Fruit fly (Drosophila melanogaster) whole organism: ENCODE data around the gene Bace.

Experiments used
- CG8478 ChIP-seq: fragments of >200 bp; optimal IDR thresholded peaks from 2 replicates; lab custom pipeline; 2018; ENCODE audit warnings: inconsistent platforms
- Dll ChIP-seq: fragments of >200 bp; optimal IDR thresholded peaks from 2 replicates; lab custom pipeline; 2017
- EcR ChIP-seq, 2 experiments: fragments of >200 bp; optimal IDR thresholded peaks; 2 replicates each; lab custom pipeline; 2017; ENCODE audit warnings: missing biosample characterization in 2 of 2, missing genetic modification characterization in 2 of 2, missing genetic modification reagents in 2 of 2
- pan ChIP-seq: fragments of >200 bp; optimal IDR thresholded peaks from 2 replicates; lab custom pipeline; 2017
- psq ChIP-seq: fragments of >200 bp; optimal IDR thresholded peaks from 2 replicates; lab custom pipeline; 2017
- usp ChIP-seq: fragments of >200 bp; optimal IDR thresholded peaks from 2 replicates; lab custom pipeline; 2017; ENCODE audit warnings: missing biosample characterization, missing genetic modification characterization, mixed read lengths

The Bace gene

dm6 chr2L:8514748-8515147 is 18.6 kb upstream of the Bace start, which contains the start of the genes CG13097 and PIG-U:
Gene CG13097, minus strand, starts transcription at chr2L:8514868.
Gene PIG-U, plus strand, starts transcription at chr2L:8515096.
- TF ChIP-seq EcR (GFP tag; optimal IDR thresholded peaks at IDR 0.05; lab: Kevin White, UChicago) (no peak), pan (lab: Kevin White, UChicago) (no peak), usp (GFP tag; lab: Kevin White, UChicago) (no peak), psq (lab: Kevin White, UChicago) (no peak), CG8478 (lab: Kevin White, UChicago) (no peak), Dll (lab: Kevin White, UChicago) (no peak)

- TF ChIP-seq usp (GFP tag; lab: Kevin White, UChicago) (no peak), psq (lab: Kevin White, UChicago) (no peak), Dll (lab: Kevin White, UChicago) (no peak), EcR (GFP tag; optimal IDR thresholded peaks at IDR 0.05; lab: Kevin White, UChicago) (no peak), CG8478 (lab: Kevin White, UChicago) (no peak), pan (lab: Kevin White, UChicago) (no peak)
Measured at dm6 chr2L:8511723-8512122, 15.6 kb upstream of the Bace start, which contains the start of gene CG13096. Gene CG13096, minus strand, starts transcription at chr2L:8511866.

- no peak for TF ChIP-seq Dll (lab: Kevin White, UChicago)
Measured at dm6 chr2L:8506729-8507128, 10.6 kb upstream of the Bace start, which contains the start of gene Dh31. Gene Dh31, minus strand, starts transcription at chr2L:8506845.

- no peak for TF ChIP-seq Dll (lab: Kevin White, UChicago)
- no peak for TF ChIP-seq pan (lab: Kevin White, UChicago)
- TF ChIP-seq psq (lab: Kevin White, UChicago), result no peak
- no peak for TF ChIP-seq EcR (GFP tag; optimal IDR thresholded peaks at IDR 0.05; lab: Kevin White, UChicago)
- TF ChIP-seq CG8478 (lab: Kevin White, UChicago), result no peak
- no peak for TF ChIP-seq usp (GFP tag; lab: Kevin White, UChicago)
Measured at dm6 chr2L:8490439-8490838, 5.7 kb downstream of the Bace start, which contains the start of gene CG43400. Gene CG43400, plus strand, starts transcription at chr2L:8490739.

- TF ChIP-seq psq (lab: Kevin White, UChicago) (no peak), pan (lab: Kevin White, UChicago) (no peak), EcR (GFP tag; optimal IDR thresholded peaks at IDR 0.05; lab: Kevin White, UChicago) (no peak), usp (GFP tag; lab: Kevin White, UChicago) (no peak), Dll (lab: Kevin White, UChicago) (no peak), CG8478 (lab: Kevin White, UChicago) (no peak)
Measured at dm6 chr2L:8488735-8489134, 7.4 kb downstream of the Bace start, which contains the start of gene CG13088. Gene CG13088, plus strand, starts transcription at chr2L:8488981.

dm6 chr2L:8485562-8485961 is 10.5 kb downstream of the Bace start:
- TF ChIP-seq EcR (GFP tag; optimal IDR thresholded peaks at IDR 0.05; lab: Kevin White, UChicago) (no peak), psq (lab: Kevin White, UChicago) (no peak), pan (lab: Kevin White, UChicago) (no peak), Dll (lab: Kevin White, UChicago) (no peak), usp (GFP tag; lab: Kevin White, UChicago) (no peak), CG8478 (lab: Kevin White, UChicago) (no peak)

- TF ChIP-seq usp (GFP tag; lab: Kevin White, UChicago) (no peak), psq (lab: Kevin White, UChicago) (no peak), CG8478 (lab: Kevin White, UChicago) (no peak), EcR (GFP tag; optimal IDR thresholded peaks at IDR 0.05; lab: Kevin White, UChicago) (no peak), pan (lab: Kevin White, UChicago) (no peak), Dll (lab: Kevin White, UChicago) (no peak)
Measured at dm6 chr2L:8481623-8482424, 14.3 kb downstream of the Bace start, which contains the start of gene CG43796. Gene CG43796, plus strand, starts transcription at chr2L:8482374.

dm6 chr2L:8480825-8481224 is 15.3 kb downstream of the Bace start:
- TF ChIP-seq EcR (GFP tag; optimal IDR thresholded peaks at IDR 0.05; lab: Kevin White, UChicago) (no peak), Dll (lab: Kevin White, UChicago) (no peak), usp (GFP tag; lab: Kevin White, UChicago) (no peak), psq (lab: Kevin White, UChicago) (no peak), pan (lab: Kevin White, UChicago) (no peak), CG8478 (lab: Kevin White, UChicago) (no peak)

dm6 chr2L:8478911-8479706 is 17.0 kb downstream of the Bace start:
- no peak for TF ChIP-seq psq (lab: Kevin White, UChicago)
- TF ChIP-seq Dll (lab: Kevin White, UChicago), result no peak
- no peak for TF ChIP-seq pan (lab: Kevin White, UChicago)
- no peak for TF ChIP-seq CG8478 (lab: Kevin White, UChicago)
- no peak for TF ChIP-seq usp (GFP tag; lab: Kevin White, UChicago)
- no peak for TF ChIP-seq EcR (GFP tag; optimal IDR thresholded peaks at IDR 0.05; lab: Kevin White, UChicago)

- peak; percentile 50 for TF ChIP-seq Dll (lab: Kevin White, UChicago)
- TF ChIP-seq usp (GFP tag; lab: Kevin White, UChicago), result no peak
- TF ChIP-seq CG8478 (lab: Kevin White, UChicago), result no peak
- TF ChIP-seq pan (lab: Kevin White, UChicago), result no peak
Measured at dm6 chr2L:8478379-8478778, 17.7 kb downstream of the Bace start.

- no peak for TF ChIP-seq psq (lab: Kevin White, UChicago)
Measured at dm6 chr2L:8477971-8478370, 18.1 kb downstream of the Bace start.
